Worm (Caenorhabditis elegans): ENCODE measurements around the gene srw-115.

DNA sequence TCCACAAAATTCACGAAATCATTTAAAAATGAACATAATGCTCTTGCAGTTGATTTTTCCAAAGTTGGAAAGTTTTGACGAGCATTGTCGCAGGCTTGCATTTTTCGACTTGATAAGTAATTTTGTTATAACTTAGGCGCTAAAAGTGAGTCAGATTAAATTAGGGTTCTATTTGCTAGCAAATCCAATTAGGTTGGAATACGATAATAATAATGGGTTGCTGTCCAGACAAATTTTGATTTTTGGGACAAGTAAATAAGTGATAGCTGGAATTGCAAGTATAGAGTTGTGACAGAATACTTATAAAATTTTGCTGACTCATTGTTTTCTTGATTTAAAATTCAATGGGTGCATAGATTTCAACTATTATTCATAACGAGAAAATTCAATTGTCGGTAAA, 12.2 kb upstream of the srw-115 start, which contains the start of gene srw-112:
- TF ChIP-seq W03F9.2 (tag; optimal IDR thresholded peaks at IDR 0.05) (no peak), him-1 (tag; optimal IDR thresholded peaks at IDR 0.05) (no peak)
